Fruit fly (Drosophila melanogaster) whole organism, larva: ENCODE data around the gene CG14607.
A peak's percentile ranks its signal among the peaks of the same experiment; 100 is the strongest.

Experiments used
- noc ChIP-seq: fragments of 200-800 bp; sonication (Bioruptor generic); optimal IDR thresholded peaks from 3 replicates; lab custom pipeline; 2019; ENCODE audit warnings: missing biosample characterization, mild to moderate bottlenecking, missing genetic modification characterization, moderate library complexity

Gene CG14607

DNA sequence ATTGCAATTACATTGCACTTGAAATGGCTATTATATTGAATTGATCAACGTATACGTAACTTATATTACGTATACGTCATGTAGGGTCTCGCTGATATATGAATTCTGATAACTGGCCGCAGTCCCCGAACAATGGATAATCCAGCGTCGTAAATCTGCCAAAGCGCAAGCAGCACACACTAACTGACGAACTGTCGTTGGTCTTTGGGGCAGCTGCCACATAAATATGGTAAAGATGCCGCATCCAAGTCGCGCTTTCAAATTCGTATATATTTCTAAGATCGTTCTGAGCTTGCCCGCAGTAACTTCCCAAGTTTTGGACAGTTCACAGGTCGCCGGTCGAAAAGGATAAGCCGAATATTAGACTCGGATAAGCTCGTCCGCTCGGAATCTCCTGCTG is at the start of gene CG14607:
Gene CG14607, plus strand, starts transcription at position 301 of the 400 bp plus-strand sequence.
- no peak for TF ChIP-seq noc

DNA sequence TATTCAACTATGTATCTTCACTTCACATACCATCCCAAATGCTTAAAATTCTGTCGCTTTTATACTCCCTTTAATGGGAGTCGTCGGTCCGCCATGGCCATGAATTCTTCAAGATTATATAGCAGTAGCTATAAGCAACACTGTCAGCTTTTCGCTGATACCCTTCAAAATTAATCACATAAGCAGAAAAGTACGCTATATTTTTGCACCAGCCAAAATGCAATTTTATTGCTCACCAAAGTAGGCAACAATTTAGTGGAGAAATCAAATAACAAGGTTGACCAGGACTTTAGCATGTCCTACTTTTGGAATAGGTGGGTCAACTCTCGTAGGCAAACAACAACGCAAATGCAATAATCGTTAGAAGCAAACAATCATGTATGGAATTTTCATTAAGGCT is 41.7 kb upstream of the CG14607 start:
- no peak for TF ChIP-seq noc

DNA sequence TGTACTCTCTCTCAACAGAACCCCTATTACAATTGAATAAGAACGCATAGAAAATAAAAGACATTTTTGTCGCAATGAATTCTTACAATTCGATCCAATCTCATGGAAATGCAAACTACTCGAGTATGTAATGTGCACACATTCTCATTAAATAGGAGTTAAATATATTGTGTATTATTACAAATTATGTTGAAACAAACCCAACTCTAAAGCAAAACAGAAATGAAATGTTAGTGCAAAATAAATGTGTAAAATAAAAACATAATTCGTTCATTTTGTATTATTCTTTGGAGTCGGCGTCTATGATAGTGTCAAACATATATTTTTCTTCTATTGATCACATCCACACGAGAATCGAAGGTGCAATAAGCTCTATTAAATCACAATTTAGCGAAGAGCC is 40.9 kb upstream of the CG14607 start, which contains the start of gene CG14609:
Gene CG14609, plus strand, starts transcription at position 301 of the 400 bp plus-strand sequence.
- TF ChIP-seq noc: no peak

DNA sequence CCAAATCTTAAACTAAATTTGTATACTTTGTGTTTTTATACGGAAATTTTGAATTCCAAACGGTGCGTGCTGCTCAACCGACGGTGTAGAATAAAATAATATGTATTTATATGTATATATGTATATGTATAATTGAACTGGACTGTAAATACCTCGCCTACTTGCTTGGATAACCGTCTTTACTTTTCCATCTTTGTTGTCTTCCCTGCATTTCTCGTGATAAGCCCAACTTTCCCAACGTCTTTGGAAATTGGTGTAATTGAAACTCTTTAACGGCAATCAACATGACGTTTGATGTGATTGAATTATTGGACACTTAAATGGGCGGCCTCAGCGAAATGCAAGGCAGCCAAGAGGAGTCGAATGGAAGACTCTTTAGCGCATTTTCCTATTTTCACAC is 33.2 kb upstream of the CG14607 start, which contains the start of gene CG1288:
Gene CG1288, minus strand, starts transcription at position 101 of the 400 bp plus-strand sequence.
- no peak for TF ChIP-seq noc

DNA sequence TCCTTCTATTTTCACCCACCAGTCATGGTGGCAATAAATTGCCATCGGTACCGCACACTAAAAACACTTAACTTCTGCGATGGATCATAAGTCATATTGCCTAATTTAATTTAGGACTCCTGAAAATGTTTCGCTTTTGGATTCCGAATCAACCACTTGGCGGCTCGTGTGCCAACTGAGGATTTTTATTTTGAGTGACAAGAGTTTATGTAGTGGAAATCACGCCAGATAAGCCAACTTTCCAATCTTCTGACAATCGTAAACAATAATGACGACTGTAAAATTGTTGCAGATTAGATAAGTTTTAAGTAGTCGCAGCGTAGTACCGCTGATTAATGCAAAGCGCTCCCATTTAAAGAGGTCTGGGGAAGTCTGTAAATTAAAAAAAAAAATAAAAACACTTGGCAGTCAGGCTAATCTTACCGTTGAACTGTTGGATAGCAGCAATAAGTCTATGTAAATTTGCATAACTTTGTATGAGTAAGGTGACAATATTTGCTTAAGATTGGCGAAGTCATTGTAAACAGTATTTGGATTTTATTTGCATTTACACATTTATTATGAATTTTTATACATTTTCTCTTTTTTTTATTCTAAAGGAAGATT is 24.5 kb upstream of the CG14607 start, which contains the start of gene CG14606:
Gene CG14606, minus strand, starts transcription at position 160 of the 606 bp plus-strand sequence.
- peak; percentile 88 for TF ChIP-seq noc

DNA sequence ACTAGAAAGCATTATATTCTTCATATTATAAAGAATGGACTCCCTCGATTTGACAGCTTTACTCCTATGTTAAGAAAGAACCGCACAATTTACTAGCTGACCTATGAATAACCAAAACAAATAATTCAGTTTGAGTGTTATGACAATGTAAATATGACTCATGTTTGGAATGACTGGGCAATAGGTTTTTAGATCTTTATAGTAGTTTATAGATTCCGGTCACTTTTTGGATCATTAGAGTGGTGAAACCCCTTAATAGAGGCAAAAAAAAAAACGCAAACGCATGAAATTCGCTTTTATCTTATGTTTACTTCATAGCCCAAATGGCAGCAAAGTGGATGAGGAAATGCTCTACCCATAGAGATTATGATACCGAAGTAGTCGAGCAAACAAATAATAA is 22.0 kb upstream of the CG14607 start, which contains the start of gene CG14605:
Gene CG14605, minus strand, starts transcription at position 101 of the 400 bp plus-strand sequence.
- TF ChIP-seq noc: no peak

DNA sequence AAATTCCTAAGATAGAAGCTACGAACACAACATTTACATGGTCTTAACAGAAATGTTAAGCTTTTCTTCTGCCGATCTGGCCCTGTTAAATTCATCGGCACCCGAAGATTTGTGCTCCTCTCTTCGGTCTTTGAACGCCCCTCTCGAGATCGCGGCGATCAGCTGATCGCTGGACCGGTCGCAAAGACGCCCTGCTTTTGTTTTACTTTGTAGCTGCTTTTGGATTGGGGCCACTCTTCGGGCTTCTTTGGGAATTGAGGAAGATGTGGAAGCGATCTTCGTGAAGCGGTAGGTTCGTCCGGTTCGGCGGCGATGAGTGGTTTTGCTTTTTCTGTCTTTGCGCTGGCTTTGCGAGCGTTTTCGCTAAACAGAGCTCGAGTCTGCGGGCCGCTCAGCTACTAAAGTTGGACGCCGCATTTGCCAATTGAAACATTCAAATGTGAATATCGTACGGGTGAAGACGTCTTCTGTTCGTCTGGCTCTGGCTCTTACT is 17.5 kb upstream of the CG14607 start, which contains the start of gene thw:
Gene thw, plus strand, starts transcription at position 443 of the 493 bp plus-strand sequence.
- no peak for TF ChIP-seq noc

DNA sequence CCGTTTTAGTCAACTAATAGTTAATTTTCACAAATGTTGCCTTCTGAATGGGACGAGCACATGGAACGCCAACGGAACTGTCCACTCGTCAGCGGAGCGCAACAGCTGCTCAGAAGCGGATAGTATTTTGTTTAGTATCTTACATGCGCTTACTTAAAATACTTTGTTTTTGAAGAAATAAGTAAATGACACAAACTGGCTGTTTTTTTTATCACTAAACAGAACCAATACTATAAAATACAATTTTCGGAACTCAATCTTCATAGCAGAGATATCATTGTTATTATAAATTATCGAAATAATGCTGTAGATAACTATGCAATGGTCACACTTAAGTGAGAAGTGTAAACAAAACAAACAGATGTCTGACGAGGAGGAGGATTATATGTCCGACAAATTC is 5.3 kb downstream of the CG14607 start, which contains the start of the genes Noc3 and CG10053:
Gene Noc3, minus strand, starts transcription at position 81 of the 400 bp plus-strand sequence.
Gene CG10053, plus strand, starts transcription at position 202 of the 400 bp plus-strand sequence.
- no peak for TF ChIP-seq noc

DNA sequence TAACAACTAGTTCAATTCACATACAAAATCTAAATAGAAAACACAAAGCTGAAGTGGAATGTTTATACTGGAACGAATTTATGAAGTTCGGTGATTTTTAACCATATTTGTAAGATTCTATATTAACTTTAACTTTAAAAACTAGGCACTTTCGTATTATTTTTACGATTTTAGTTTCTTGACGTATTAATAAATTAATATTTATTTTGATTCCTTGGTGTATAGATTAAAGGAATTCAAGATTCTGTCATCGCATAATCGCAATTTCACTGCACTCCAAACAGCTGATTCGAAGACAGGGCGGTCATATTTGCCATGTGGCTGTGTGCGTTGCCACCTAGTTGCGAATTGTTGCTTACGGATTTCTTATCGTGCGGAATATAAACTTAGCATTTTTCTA is 7.9 kb downstream of the CG14607 start, which contains the start of the genes CG1227 and Dtwd2:
Gene CG1227, minus strand, starts transcription at position 279 of the 400 bp plus-strand sequence.
Gene Dtwd2, plus strand, starts transcription at position 336 of the 400 bp plus-strand sequence.
- peak; percentile 94 for TF ChIP-seq noc

DNA sequence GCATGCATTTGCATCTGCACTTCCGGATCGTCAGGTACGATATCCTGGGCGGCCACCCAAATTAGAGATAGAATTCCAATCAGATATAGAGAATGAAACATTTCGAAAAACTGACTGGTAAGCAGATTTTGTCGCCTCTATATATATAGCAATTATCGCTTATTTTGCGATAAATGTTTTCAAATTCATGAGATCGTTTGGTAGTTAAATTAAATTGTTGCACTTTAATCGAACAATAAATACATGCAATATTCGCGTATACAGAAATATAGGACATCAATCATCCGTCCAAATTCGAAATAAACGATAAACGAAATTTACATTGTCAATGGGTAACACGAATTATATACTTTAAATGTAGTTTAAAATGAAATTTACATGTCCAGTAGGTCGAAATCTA is 10.3 kb downstream of the CG14607 start, which contains the start of gene Obp84a:
Gene Obp84a, minus strand, starts transcription at position 101 of the 400 bp plus-strand sequence.
- TF ChIP-seq noc: no peak

DNA sequence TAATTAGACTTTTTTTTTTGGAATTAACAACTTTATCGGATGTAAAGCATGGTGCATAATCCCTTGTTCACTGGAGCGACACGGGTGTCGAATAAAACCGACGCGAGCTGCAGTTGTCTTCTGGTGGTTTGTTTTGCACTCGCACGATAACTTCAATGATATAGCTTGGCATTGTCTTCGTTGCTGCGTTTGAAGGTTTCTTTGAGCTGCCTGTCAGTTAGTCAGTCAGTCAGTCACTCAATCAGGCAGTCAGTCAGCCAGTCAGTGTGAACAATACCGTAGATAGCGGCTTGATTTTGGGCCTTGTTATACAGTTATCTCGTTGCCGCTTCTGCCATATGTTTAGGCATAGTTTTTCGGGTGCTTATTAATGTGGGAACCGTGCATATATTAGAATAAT is 18.0 kb downstream of the CG14607 start:
- TF ChIP-seq noc: no peak

DNA sequence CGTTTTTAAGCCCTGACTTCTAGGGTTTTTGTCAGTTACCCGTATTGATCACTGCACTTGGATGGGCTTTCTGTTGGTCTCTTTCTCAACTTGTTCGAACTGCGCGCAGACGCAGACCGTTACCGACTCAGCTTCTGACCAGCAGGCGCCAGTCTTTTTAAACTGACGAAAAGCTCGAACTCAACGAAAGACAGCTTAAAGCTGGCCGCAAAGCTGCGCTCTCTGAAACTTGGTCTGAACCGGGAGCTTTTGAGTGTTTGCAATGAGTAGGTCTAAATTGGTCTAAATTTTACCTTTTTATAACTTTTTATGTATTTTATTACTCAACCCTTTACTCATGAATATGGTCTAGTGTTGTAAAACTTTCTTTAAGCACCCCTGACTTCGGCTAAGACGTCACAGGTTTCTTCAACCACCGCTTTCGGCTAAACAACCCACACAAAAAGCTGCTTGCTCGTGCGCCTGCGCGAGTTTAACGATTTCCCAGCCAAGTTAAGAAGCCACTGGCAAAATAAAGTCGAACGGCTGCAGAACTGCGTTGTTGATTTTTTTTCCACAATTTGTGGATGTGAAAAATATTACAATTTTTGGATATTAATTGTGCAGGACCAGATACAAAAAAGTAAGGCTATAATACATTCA is 24.1 kb downstream of the CG14607 start, which contains the start of the genes Gld and Syt4:
Gene Gld, minus strand, starts transcription at position 137 of the 642 bp plus-strand sequence.
Gene Syt4, plus strand, starts transcription at position 499 of the 642 bp plus-strand sequence.
- TF ChIP-seq noc: no peak

DNA sequence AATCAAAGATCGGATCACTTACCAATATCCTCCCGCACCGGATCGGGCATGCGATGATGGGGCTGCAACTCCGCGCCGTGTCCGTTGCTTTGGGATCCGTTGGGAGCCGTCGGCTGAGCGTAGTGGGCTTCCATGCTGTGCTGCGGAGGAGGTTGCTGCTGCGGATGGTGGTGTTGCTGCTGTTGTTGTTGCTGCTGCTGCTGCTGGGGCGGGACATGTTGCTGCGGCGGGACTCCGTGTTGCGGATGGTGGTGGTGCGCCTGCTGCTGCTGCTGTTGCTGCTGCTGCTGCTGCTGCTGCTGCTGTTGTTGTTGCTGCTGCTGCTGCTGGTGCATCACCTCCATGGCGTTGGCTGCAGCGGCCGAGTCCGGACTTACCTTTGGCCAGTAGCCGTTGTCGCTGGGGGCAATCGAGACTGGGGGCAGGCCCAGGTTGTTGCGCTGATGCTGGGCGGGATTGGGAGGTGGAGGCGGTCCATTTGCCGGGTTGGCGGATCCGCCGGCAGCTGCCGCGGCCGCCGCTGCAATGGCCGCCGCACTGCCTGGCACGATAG is 33.5 kb downstream of the CG14607 start:
- TF ChIP-seq noc: no peak

DNA sequence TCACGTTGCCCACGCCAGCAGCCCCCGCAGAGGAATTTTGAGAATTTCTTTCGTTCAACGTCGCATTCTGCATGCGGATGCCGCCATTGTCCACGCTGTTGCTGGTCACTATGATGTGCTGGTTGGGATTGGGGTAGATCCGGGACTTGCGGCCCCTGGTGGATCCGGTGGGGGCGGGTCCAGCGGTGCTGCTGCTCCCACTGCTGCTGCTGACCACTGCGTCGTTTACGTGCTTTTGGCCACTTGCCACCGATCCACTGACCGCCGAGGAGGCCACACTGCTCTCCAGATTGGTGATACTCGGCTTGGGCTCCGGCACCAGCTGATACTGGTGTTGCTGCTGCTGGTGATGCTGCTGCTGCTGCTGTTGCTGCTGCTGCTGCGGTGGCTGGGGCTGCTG is 35.2 kb downstream of the CG14607 start:
- no peak for TF ChIP-seq noc

DNA sequence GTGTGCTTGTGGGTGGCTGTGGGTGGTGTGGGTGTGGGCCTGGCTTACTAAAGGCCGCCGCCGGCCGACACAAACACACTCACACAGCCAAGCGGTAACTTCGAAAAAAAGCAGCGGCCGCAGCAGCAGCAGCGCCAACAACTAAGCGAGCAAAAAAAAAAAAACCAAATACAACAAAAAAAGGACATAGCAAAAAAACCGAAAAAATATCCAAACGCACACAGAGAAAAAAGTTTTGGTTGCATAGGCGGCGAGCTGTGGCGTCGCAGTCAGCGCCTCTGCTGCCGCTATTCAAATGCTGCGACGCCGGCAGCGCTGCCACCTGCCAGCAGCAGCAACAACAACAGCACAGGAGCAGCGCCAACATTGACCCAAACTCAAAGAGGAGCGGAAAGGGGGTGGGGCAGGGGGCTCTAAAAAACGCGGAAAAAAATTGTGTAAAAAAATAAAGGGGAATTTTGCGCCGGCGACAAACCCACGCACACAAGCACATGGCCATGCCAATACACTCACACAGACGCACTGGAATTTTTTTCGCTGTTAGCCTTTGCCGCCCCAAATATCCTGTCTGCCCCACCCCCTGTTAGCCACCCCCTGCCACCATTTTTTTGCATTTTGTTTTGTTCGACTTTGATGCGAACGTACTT is 40.8 kb downstream of the CG14607 start:
- no peak for TF ChIP-seq noc

DNA sequence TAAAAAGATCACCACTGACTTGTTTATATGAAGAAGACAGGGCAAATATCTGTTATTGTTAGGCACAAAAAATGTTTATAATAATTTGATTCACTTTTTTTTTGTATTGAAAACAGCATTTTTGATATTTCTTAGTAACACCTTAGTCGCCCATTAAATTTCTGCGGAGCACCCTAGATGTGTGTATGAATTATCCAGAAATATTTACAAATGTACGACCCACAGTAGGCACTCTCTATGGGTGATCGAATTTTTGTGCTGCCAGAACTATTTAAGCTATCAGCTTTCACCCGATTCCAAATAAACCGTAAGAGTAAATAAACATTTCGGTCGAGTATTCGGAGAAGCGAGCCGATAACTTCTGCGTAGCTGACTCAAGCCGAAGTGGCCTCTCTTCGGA is 44.1 kb downstream of the CG14607 start, which contains the start of gene RacGAP84C:
Gene RacGAP84C, plus strand, starts transcription at position 301 of the 400 bp plus-strand sequence.
- no peak for TF ChIP-seq noc
